Worm (Caenorhabditis elegans) whole organism, L1 larva: ENCODE measurements around the gene gcs-1.

Experiments
- C04F5.9 ChIP-seq: sonication (generic microtip); optimal IDR thresholded peaks from 2 replicates; lab custom pipeline; 2016; ENCODE audit warnings: missing genetic modification characterization, missing compliant biosample characterization
- C16A3.4 ChIP-seq: fragments of 150-350 bp; optimal IDR thresholded peaks from 2 replicates; lab custom pipeline; 2014; ENCODE audit warnings: missing biosample characterization, missing genetic modification characterization
- C34B4.2 ChIP-seq: sonication (generic microtip); optimal IDR thresholded peaks from 2 replicates; lab custom pipeline; 2017; ENCODE audit warnings: mild to moderate bottlenecking, missing genetic modification characterization, missing compliant biosample characterization
- ama-1 ChIP-seq: fragments of 150-350 bp; optimal IDR thresholded peaks from 2 replicates; lab custom pipeline; 2014
- blmp-1 ChIP-seq: fragments of 150-350 bp; optimal IDR thresholded peaks from 2 replicates; lab custom pipeline; 2014; ENCODE audit warnings: missing biosample characterization, missing genetic modification characterization
- ceh-63 ChIP-seq: fragments of 200-800 bp; sonication (Bioruptor generic); optimal IDR thresholded peaks from 2 replicates; lab custom pipeline; 2018; ENCODE audit warnings: mild to moderate bottlenecking, missing genetic modification characterization, missing compliant biosample characterization
- ceh-8 ChIP-seq: fragments of 200-800 bp; sonication (Bioruptor generic); optimal IDR thresholded peaks from 2 replicates; lab custom pipeline; 2018; ENCODE audit warnings: mild to moderate bottlenecking, missing genetic modification characterization, moderate library complexity, missing compliant biosample characterization
- ceh-82 ChIP-seq, 3 experiments: fragments of 150-350 bp in 1 of 3; sonication (generic microtip) in 2 of 3; optimal IDR thresholded peaks; 2 replicates each; lab custom pipeline; 2014 to 2017; ENCODE audit warnings: missing biosample characterization in 3 of 3, missing genetic modification characterization in 3 of 3
- ceh-90 ChIP-seq: sonication (generic microtip); optimal IDR thresholded peaks from 2 replicates; lab custom pipeline; 2016; ENCODE audit warnings: missing genetic modification characterization, missing compliant biosample characterization
- ces-1 ChIP-seq: fragments of 150-350 bp; optimal IDR thresholded peaks from 2 replicates; lab custom pipeline; 2014; ENCODE audit warnings: missing biosample characterization, missing genetic modification reagents, missing genetic modification characterization
- dsc-1 ChIP-seq: sonication (generic microtip); optimal IDR thresholded peaks from 2 replicates; lab custom pipeline; 2016; ENCODE audit warnings: mild to moderate bottlenecking, missing genetic modification characterization, missing compliant biosample characterization
- efl-1 ChIP-seq, 4 experiments: fragments of 150-350 bp; optimal IDR thresholded peaks in 3 of 4; peaks in 1 of 4; 1 replicate in 1 of 4; 2 replicates in 3 of 4; lab custom pipeline; 2014; ENCODE audit warnings: missing biosample characterization in 2 of 4, missing genetic modification characterization in 2 of 4, missing genetic modification reagents in 2 of 4
- elt-2 ChIP-seq: sonication (generic microtip); optimal IDR thresholded peaks from 2 replicates; lab custom pipeline; 2016; ENCODE audit warnings: missing genetic modification characterization, mild to moderate bottlenecking, inconsistent platforms, missing compliant biosample characterization, missing genetic modification reagents
- elt-3 ChIP-seq, 6 experiments: fragments of 150-350 bp in 1 of 6; sonication (generic microtip); optimal IDR thresholded peaks; 2 replicates each; lab custom pipeline; 2017 to 2018; ENCODE audit warnings: missing biosample characterization in 6 of 6, missing genetic modification characterization in 6 of 6, inconsistent platforms in 1 of 6
- ets-5 ChIP-seq: fragments of 200-800 bp; sonication (Bioruptor generic); IDR thresholded peaks from 2 replicates; pipeline ENCODE4 v1.3.6; 2022; ENCODE audit warnings: missing genetic modification characterization, missing compliant biosample characterization
- fkh-4 ChIP-seq: sonication (generic microtip); optimal IDR thresholded peaks from 2 replicates; lab custom pipeline; 2016; ENCODE audit warnings: missing compliant biosample characterization, missing genetic modification characterization, borderline replicate concordance
- fkh-8 ChIP-seq: sonication (generic microtip); optimal IDR thresholded peaks from 2 replicates; lab custom pipeline; 2016; ENCODE audit warnings: mild to moderate bottlenecking, missing genetic modification characterization, missing compliant biosample characterization
- fos-1 ChIP-seq: fragments of 150-350 bp; optimal IDR thresholded peaks from 2 replicates; lab custom pipeline; 2014; ENCODE audit warnings: missing biosample characterization, missing genetic modification characterization
- grh-1 ChIP-seq: fragments of 200-800 bp; sonication (Bioruptor generic); IDR thresholded peaks from 2 replicates; pipeline ENCODE4 v1.3.6; 2022; ENCODE audit warnings: missing genetic modification reagents, missing genetic modification characterization, missing compliant biosample characterization
- hlh-17 ChIP-seq: fragments of 200-800 bp; sonication (Bioruptor generic); optimal IDR thresholded peaks from 2 replicates; lab custom pipeline; 2018; ENCODE audit warnings: missing genetic modification characterization, mild to moderate bottlenecking, missing compliant biosample characterization, moderate library complexity, borderline replicate concordance
- hlh-4 ChIP-seq: sonication (generic microtip); optimal IDR thresholded peaks from 2 replicates; lab custom pipeline; 2016; ENCODE audit warnings: mild to moderate bottlenecking, missing genetic modification characterization, missing compliant biosample characterization
- irx-1 ChIP-seq: sonication (generic microtip); optimal IDR thresholded peaks from 2 replicates; lab custom pipeline; 2016; ENCODE audit warnings: missing genetic modification characterization, missing compliant biosample characterization
- jun-1 ChIP-seq: fragments of 150-350 bp; optimal IDR thresholded peaks from 2 replicates; lab custom pipeline; 2014; ENCODE audit warnings: missing biosample characterization, missing genetic modification reagents, missing genetic modification characterization
- lin-13 ChIP-seq: fragments of 150-350 bp; optimal IDR thresholded peaks from 2 replicates; lab custom pipeline; 2014; ENCODE audit warnings: missing biosample characterization, missing genetic modification reagents, missing genetic modification characterization
- lin-14 ChIP-seq: fragments of 200-800 bp; sonication (Bioruptor generic); optimal IDR thresholded peaks from 2 replicates; lab custom pipeline; 2018; ENCODE audit warnings: mild to moderate bottlenecking, missing genetic modification characterization, moderate library complexity, missing compliant biosample characterization
- lin-39 ChIP-seq: fragments of 150-350 bp; optimal IDR thresholded peaks from 2 replicates; lab custom pipeline; 2014; ENCODE audit warnings: missing biosample characterization, missing genetic modification reagents, missing genetic modification characterization
- lsy-2 ChIP-seq, 2 experiments: fragments of 150-350 bp; optimal IDR thresholded peaks; 2 replicates each; lab custom pipeline; 2014; ENCODE audit warnings: missing biosample characterization in 2 of 2, missing genetic modification characterization in 2 of 2
- mab-9 ChIP-seq: fragments of 200-800 bp; sonication (Bioruptor generic); IDR thresholded peaks from 2 replicates; pipeline ENCODE4 v1.3.6; 2022; ENCODE audit warnings: missing genetic modification reagents, missing genetic modification characterization, missing compliant biosample characterization
- mef-2 ChIP-seq: fragments of 150-350 bp; optimal IDR thresholded peaks from 2 replicates; lab custom pipeline; 2014; ENCODE audit warnings: missing biosample characterization, missing genetic modification characterization
- mep-1 ChIP-seq: fragments of 150-350 bp; optimal IDR thresholded peaks from 2 replicates; lab custom pipeline; 2014; ENCODE audit warnings: missing biosample characterization, missing genetic modification characterization
- nhr-11 ChIP-seq: fragments of 150-350 bp; optimal IDR thresholded peaks from 2 replicates; lab custom pipeline; 2014; ENCODE audit warnings: missing biosample characterization, missing genetic modification characterization
- nhr-19 ChIP-seq: fragments of 200-800 bp; sonication (Bioruptor generic); conservative IDR thresholded peaks from 2 replicates; pipeline ENCODE4 v1.3.6; 2022; ENCODE audit warnings: missing genetic modification characterization, missing compliant biosample characterization
- nhr-20 ChIP-seq: sonication (generic microtip); optimal IDR thresholded peaks from 2 replicates; lab custom pipeline; 2016; ENCODE audit warnings: mild to moderate bottlenecking, missing genetic modification characterization, missing compliant biosample characterization
- nhr-237 ChIP-seq: fragments of 150-350 bp; optimal IDR thresholded peaks from 2 replicates; lab custom pipeline; 2014; ENCODE audit warnings: missing biosample characterization, missing genetic modification characterization
- nhr-28 ChIP-seq: fragments of 150-350 bp; optimal IDR thresholded peaks from 2 replicates; lab custom pipeline; 2014; ENCODE audit warnings: missing biosample characterization, missing genetic modification characterization
- nhr-76 ChIP-seq: sonication (generic microtip); optimal IDR thresholded peaks from 2 replicates; lab custom pipeline; 2017; ENCODE audit warnings: missing biosample characterization, missing genetic modification characterization
- nhr-85 ChIP-seq: sonication (generic microtip); peaks from one replicate; lab custom pipeline; 2016; ENCODE audit warnings: missing genetic modification characterization, inconsistent platforms, missing compliant biosample characterization
- nhr-90 ChIP-seq: sonication (generic microtip); optimal IDR thresholded peaks from 2 replicates; lab custom pipeline; 2016; ENCODE audit warnings: mild to moderate bottlenecking, missing genetic modification characterization, missing compliant biosample characterization; ENCODE audit not compliant: poor library complexity
- pag-3 ChIP-seq: sonication (generic microtip); optimal IDR thresholded peaks from 2 replicates; lab custom pipeline; 2017; ENCODE audit warnings: missing genetic modification characterization, mild to moderate bottlenecking, missing compliant biosample characterization, antibody characterized with exemption, borderline replicate concordance; ENCODE audit not compliant: insufficient read depth
- pax-3 ChIP-seq: fragments of 200-800 bp; sonication (Bioruptor generic); optimal IDR thresholded peaks from 2 replicates; lab custom pipeline; 2018; ENCODE audit warnings: mild to moderate bottlenecking, missing genetic modification characterization, moderate library complexity, missing compliant biosample characterization
- rnt-1 ChIP-seq: sonication (generic microtip); optimal IDR thresholded peaks from 2 replicates; lab custom pipeline; 2016; ENCODE audit warnings: mild to moderate bottlenecking, missing genetic modification characterization, moderate library complexity, missing compliant biosample characterization
- snu-23 ChIP-seq: sonication (generic microtip); optimal IDR thresholded peaks from 2 replicates; lab custom pipeline; 2016; ENCODE audit warnings: missing genetic modification characterization, missing compliant biosample characterization
- tbx-2 ChIP-seq: sonication (generic microtip); optimal IDR thresholded peaks from 2 replicates; lab custom pipeline; 2016; ENCODE audit warnings: missing genetic modification characterization, missing compliant biosample characterization
- tlp-1 ChIP-seq: fragments of 150-350 bp; optimal IDR thresholded peaks from 2 replicates; lab custom pipeline; 2014; ENCODE audit warnings: missing biosample characterization, missing genetic modification characterization
- unc-86 ChIP-seq: sonication (generic microtip); optimal IDR thresholded peaks from 2 replicates; lab custom pipeline; 2016; ENCODE audit warnings: missing genetic modification characterization, missing compliant biosample characterization
- vab-15 ChIP-seq: sonication (generic microtip); optimal IDR thresholded peaks from 2 replicates; lab custom pipeline; 2017; ENCODE audit warnings: missing genotype, mild to moderate bottlenecking, missing genetic modification characterization, missing compliant biosample characterization
- zip-4 ChIP-seq: fragments of 200-800 bp; sonication (Bioruptor generic); optimal IDR thresholded peaks from 2 replicates; lab custom pipeline; 2018; ENCODE audit warnings: mild to moderate bottlenecking, missing genetic modification characterization, moderate library complexity, missing compliant biosample characterization
- ztf-11 ChIP-seq, 2 experiments: sonication (generic microtip); optimal IDR thresholded peaks; 2 replicates each; lab custom pipeline; 2016 to 2017; ENCODE audit warnings: missing genetic modification characterization in 2 of 2, missing biosample characterization in 1 of 2, missing compliant biosample characterization in 1 of 2
- ztf-4 ChIP-seq: fragments of 150-350 bp; optimal IDR thresholded peaks from 2 replicates; lab custom pipeline; 2014; ENCODE audit warnings: missing biosample characterization, missing genetic modification characterization

The gcs-1 gene

DNA sequence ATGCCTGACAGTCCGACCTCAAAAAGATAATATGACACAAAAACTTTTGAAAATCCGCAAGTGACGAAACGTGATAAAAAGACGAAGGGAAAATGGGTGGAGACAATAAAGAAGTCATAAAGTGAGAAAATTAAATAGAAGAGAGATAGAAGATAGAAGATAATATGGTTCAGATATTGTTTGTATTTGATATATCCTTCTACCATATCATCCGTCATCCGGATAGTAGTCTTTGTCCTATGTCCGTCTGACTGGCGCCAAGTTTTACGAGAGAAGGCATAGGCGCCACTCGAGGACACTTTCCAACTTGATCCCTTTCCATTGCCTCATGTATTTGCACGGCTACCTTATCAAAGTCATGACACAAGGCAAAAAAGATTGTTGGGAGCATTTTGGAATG is 6.2 kb downstream of the gcs-1 start (continued):
- TF ChIP-seq nhr-11 (no peak), fkh-4 (tag; lab: Kevin White, UChicago) (no peak)

DNA sequence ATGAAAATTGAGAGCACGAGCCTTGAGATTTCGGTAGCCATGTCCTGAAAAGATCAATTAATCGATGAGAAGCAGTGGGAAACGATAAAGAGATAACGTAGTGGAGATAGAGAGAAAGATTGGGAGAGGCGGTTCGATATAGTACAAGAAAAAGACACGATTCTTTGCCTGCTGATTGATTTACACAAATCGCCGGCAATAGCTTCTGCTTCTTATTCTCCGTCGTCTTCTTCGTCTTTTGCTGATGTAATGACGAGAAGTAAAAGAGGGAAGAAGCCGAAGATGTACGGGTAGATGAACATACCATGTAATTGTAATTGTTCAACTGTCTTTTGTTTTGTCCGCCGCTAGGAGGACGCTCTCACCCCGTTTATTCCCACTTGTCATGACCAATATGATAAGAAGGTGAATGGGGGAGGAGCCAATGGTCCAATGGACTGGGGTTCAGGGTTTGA is 8.9 kb downstream of the gcs-1 start, which contains the start of gene F37B12.1:
F37B12.1 (minus strand) TSS at position 51 of the 455 bp plus-strand sequence.
- TF ChIP-seq snu-23, result no peak
- TF ChIP-seq lin-13 (GFP tag; lab: Kevin White, UChicago), result no peak
- no peak for TF ChIP-seq nhr-90 (tag; lab: Kevin White, UChicago)
- no peak for TF ChIP-seq lsy-2 (tag; optimal IDR thresholded peaks at IDR 0.05; lab: Kevin White, UChicago)
- no peak for TF ChIP-seq hlh-4
- peak in 1 of 6 experiments; percentile 14 for TF ChIP-seq elt-3 (tag; optimal IDR thresholded peaks at IDR 0.05; lab: Kevin White, UChicago)
- TF ChIP-seq blmp-1 (tag; lab: Kevin White, UChicago), result peak; percentile 7
- no peak for TF ChIP-seq hlh-17 (GFP tag; lab: Kevin White, UChicago)
- TF ChIP-seq nhr-237 (tag; lab: Kevin White, UChicago), result no peak
- no peak for TF ChIP-seq unc-86 (tag; lab: Kevin White, UChicago)
- TF ChIP-seq ceh-63, result no peak

DNA sequence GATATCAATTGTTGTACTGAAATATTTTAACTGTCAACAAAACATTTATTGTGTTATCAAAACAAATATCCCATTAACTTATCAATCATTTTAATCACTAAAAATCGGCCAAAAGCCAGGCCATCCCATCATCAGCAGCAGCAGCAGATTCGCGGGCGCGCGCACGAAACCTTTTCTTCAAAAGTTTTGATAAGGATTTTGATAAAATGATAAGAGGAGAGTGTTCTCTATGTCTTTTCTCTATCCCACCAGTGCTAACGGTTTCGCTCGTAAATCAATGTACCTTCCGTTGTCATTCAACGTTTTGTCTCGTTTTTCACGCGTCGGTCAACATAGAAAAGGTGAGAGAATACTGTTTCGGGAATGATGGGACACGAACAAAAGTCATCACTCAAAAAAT is 10.0 kb downstream of the gcs-1 start:
- TF ChIP-seq nhr-85 (tag; lab: Kevin White, UChicago) (peak; percentile 85), nhr-76 (no peak), efl-1 (optimal IDR thresholded peaks at IDR 0.05; lab: Kevin White, UChicago) (no peak), efl-1 (GFP tag; optimal IDR thresholded peaks at IDR 0.05 in 1 of 2; lab: Kevin White, UChicago) (no peak), rnt-1 (tag; lab: Kevin White, UChicago) (no peak), irx-1 (tag; lab: Kevin White, UChicago) (no peak), dsc-1 (tag; lab: Kevin White, UChicago) (no peak), lin-14 (GFP tag; lab: Kevin White, UChicago) (peak; percentile 42), nhr-28 (no peak), grh-1 (GFP tag; lab: Robert Waterston, UW) (no peak), ama-1 (lab: Kevin White, UChicago) (no peak), C16A3.4 (tag; lab: Kevin White, UChicago) (no peak), pax-3 (tag; lab: Kevin White, UChicago) (no peak), ztf-11 (tag; optimal IDR thresholded peaks at IDR 0.05; lab: Kevin White, UChicago) (no peak), jun-1 (tag; lab: Kevin White, UChicago) (no peak), fkh-8 (tag; lab: Kevin White, UChicago) (no peak), nhr-19 (GFP tag; lab: Robert Waterston, UW) (0 out of 2 replicates have a peak, but pooled peaks have one; percentile 32), ces-1 (GFP tag; lab: Kevin White, UChicago) (no peak), ceh-8 (GFP tag; lab: Kevin White, UChicago) (no peak), lin-39 (tag; lab: Kevin White, UChicago) (no peak), zip-4 (GFP tag; lab: Kevin White, UChicago) (no peak), C34B4.2 (no peak), elt-3 (tag; optimal IDR thresholded peaks at IDR 0.05; lab: Kevin White, UChicago) (peak; percentile 22 to 98 (median 56)), tlp-1 (tag; lab: Kevin White, UChicago) (no peak), mef-2 (tag; lab: Kevin White, UChicago) (no peak), mep-1 (tag; lab: Kevin White, UChicago) (no peak), mab-9 (GFP tag; lab: Robert Waterston, UW) (no peak), nhr-20 (tag; lab: Kevin White, UChicago) (peak; percentile 36), fos-1 (tag; lab: Kevin White, UChicago) (no peak), ceh-90 (tag; lab: Kevin White, UChicago) (no peak), tbx-2 (no peak), ztf-4 (no peak), pag-3 (tag; lab: Kevin White, UChicago) (no peak), ceh-63 (no peak), vab-15 (tag; lab: Kevin White, UChicago) (no peak), ets-5 (GFP tag; lab: Robert Waterston, UW) (no peak), ceh-82 (tag; optimal IDR thresholded peaks at IDR 0.05; lab: Kevin White, UChicago) (no peak), C04F5.9 (no peak), blmp-1 (tag; lab: Kevin White, UChicago) (peak; percentile 79), elt-2 (tag; lab: Kevin White, UChicago) (no peak)
